Fruit fly (Drosophila melanogaster) whole organism, pupa: ENCODE results near the gene CG31515.
A peak's percentile ranks its signal among the peaks of the same experiment; 100 is the strongest.

Experiments
- CG10348 ChIP-seq: fragments of 200-800 bp; sonication (Bioruptor generic); IDR thresholded peaks from 2 replicates; pipeline ENCODE4 v1.3.6; 2022; ENCODE audit warnings: missing biosample characterization, missing genetic modification characterization
- CG12605 ChIP-seq: fragments of 200-800 bp; sonication (Bioruptor generic); IDR thresholded peaks from 2 replicates; pipeline ENCODE4 v1.3.6; 2022; ENCODE audit warnings: missing biosample characterization, missing genetic modification characterization
- CG13204 ChIP-seq: fragments of 200-800 bp; sonication (Bioruptor generic); optimal IDR thresholded peaks from 2 replicates; lab custom pipeline; 2018; ENCODE audit warnings: missing biosample characterization, mild to moderate bottlenecking, missing genetic modification characterization, moderate library complexity
- CG14655 ChIP-seq: fragments of 200-800 bp; sonication (Bioruptor generic); optimal IDR thresholded peaks from 3 replicates; lab custom pipeline; 2017; ENCODE audit warnings: mild to moderate bottlenecking, missing biosample characterization, missing genetic modification reagents, missing genetic modification characterization
- CG15710 ChIP-seq: fragments of 200-800 bp; sonication (Bioruptor generic); optimal IDR thresholded peaks from 2 replicates; lab custom pipeline; 2018; ENCODE audit warnings: missing biosample characterization, mild to moderate bottlenecking, missing genetic modification characterization, moderate library complexity
- CG17806 ChIP-seq: fragments of 200-800 bp; sonication (Bioruptor generic); optimal IDR thresholded peaks from 2 replicates; lab custom pipeline; 2018; ENCODE audit warnings: missing biosample characterization, mild to moderate bottlenecking, missing genetic modification characterization, moderate library complexity
- CG32121 ChIP-seq: fragments of 200-800 bp; sonication (Bioruptor generic); IDR thresholded peaks from 2 replicates; pipeline ENCODE4 v1.3.6; 2022; ENCODE audit warnings: missing biosample characterization, missing genetic modification characterization
- CG34367 ChIP-seq: fragments of 200-800 bp; sonication (Bioruptor generic); optimal IDR thresholded peaks from 2 replicates; lab custom pipeline; 2018; ENCODE audit warnings: missing biosample characterization, mild to moderate bottlenecking, missing genetic modification characterization
- CG4496 ChIP-seq: fragments of 200-800 bp; sonication (Bioruptor generic); IDR thresholded peaks from 3 replicates; pipeline ENCODE4 v1.3.6; 2022; ENCODE audit warnings: missing biosample characterization, missing genetic modification characterization
- CG8159 ChIP-seq: fragments of 200-800 bp; sonication (Bioruptor generic); optimal IDR thresholded peaks from 3 replicates; lab custom pipeline; 2018; ENCODE audit warnings: missing biosample characterization, mild to moderate bottlenecking, missing genetic modification characterization, moderate library complexity
- CG8301 ChIP-seq: fragments of 200-800 bp; sonication (Bioruptor generic); optimal IDR thresholded peaks from 2 replicates; lab custom pipeline; 2018; ENCODE audit warnings: missing biosample characterization, mild to moderate bottlenecking, missing genetic modification characterization
- CG9948 ChIP-seq: fragments of 200-800 bp; sonication (Bioruptor generic); optimal IDR thresholded peaks from 2 replicates; lab custom pipeline; 2018; ENCODE audit warnings: missing biosample characterization, mild to moderate bottlenecking, missing genetic modification characterization, moderate library complexity
- D1 ChIP-seq: fragments of 200-800 bp; sonication (Bioruptor generic); optimal IDR thresholded peaks from 2 replicates; lab custom pipeline; 2018; ENCODE audit warnings: missing biosample characterization, mild to moderate bottlenecking, missing genetic modification characterization, moderate library complexity
- EcR ChIP-seq: fragments of 200-800 bp; sonication (Bioruptor generic); optimal IDR thresholded peaks from 3 replicates; lab custom pipeline; 2019; ENCODE audit warnings: missing biosample characterization, missing genetic modification characterization, mild to moderate bottlenecking, moderate library complexity, missing genetic modification reagents
- Ets98B ChIP-seq: fragments of 200-800 bp; sonication (Bioruptor generic); IDR thresholded peaks from 2 replicates; pipeline ENCODE4 v1.3.6; 2022; ENCODE audit warnings: missing biosample characterization, missing genetic modification characterization
- Pif1A ChIP-seq: fragments of 200-800 bp; sonication (Bioruptor generic); optimal IDR thresholded peaks from 3 replicates; lab custom pipeline; 2016; ENCODE audit warnings: missing biosample characterization, missing genetic modification characterization
- Pif1B ChIP-seq: fragments of 200-800 bp; sonication (Bioruptor generic); optimal IDR thresholded peaks from 3 replicates; lab custom pipeline; 2016; ENCODE audit warnings: missing biosample characterization, missing genetic modification characterization
- Snoo ChIP-seq: fragments of 200-800 bp; sonication (Bioruptor generic); optimal IDR thresholded peaks from 3 replicates; lab custom pipeline; 2017; ENCODE audit warnings: missing biosample characterization, mild to moderate bottlenecking, missing genetic modification characterization, inconsistent platforms
- fd96Ca ChIP-seq: fragments of 200-800 bp; sonication (Bioruptor generic); IDR thresholded peaks from 3 replicates; pipeline ENCODE4 v1.3.6; 2022; ENCODE audit warnings: missing biosample characterization, missing genetic modification characterization
- gl ChIP-seq: fragments of 200-800 bp; sonication (Bioruptor generic); optimal IDR thresholded peaks from 2 replicates; lab custom pipeline; 2018; ENCODE audit warnings: missing biosample characterization, mild to moderate bottlenecking, missing genetic modification characterization
- rn ChIP-seq: fragments of 200-800 bp; sonication (Bioruptor generic); IDR thresholded peaks from 2 replicates; pipeline ENCODE4 v1.3.6; 2022; ENCODE audit warnings: missing biosample characterization, missing genetic modification characterization

CG31515 gene

dm6 chr3R:23399679-23400078 is 11.0 kb upstream of the CG31515 start:
- TF ChIP-seq CG34367 (tag; lab: Kevin White, UChicago): no peak
- no peak for TF ChIP-seq Pif1B (GFP tag; lab: Kevin White, UChicago)
- no peak for TF ChIP-seq CG17806
- TF ChIP-seq fd96Ca (GFP tag; lab: Robert Waterston, UW): no peak
- no peak for TF ChIP-seq Pif1A
- no peak for TF ChIP-seq EcR (GFP tag; lab: Kevin White, UChicago)
- TF ChIP-seq Snoo (tag; lab: Kevin White, UChicago): no peak
- TF ChIP-seq CG15710: no peak
- peak; percentile 7 for TF ChIP-seq CG14655 (GFP tag; lab: Kevin White, UChicago)
- TF ChIP-seq CG8159: no peak
- no peak for TF ChIP-seq CG10348 (GFP tag; lab: Robert Waterston, UW)
- TF ChIP-seq D1 (tag; lab: Kevin White, UChicago): no peak
- peak; percentile 36; the same call in 1 of the 2 replicates for TF ChIP-seq CG32121 (GFP tag; lab: Robert Waterston, UW)
- no peak for TF ChIP-seq rn (GFP tag; lab: Robert Waterston, UW)
- TF ChIP-seq CG13204 (GFP tag; lab: Kevin White, UChicago): no peak
- 0 out of 3 replicates have a peak, but pooled peaks have one; percentile 13 for TF ChIP-seq CG4496
- no peak for TF ChIP-seq CG9948 (tag; lab: Kevin White, UChicago)
- TF ChIP-seq CG8301 (tag; lab: Kevin White, UChicago): peak; percentile 3
- no peak for TF ChIP-seq CG12605 (GFP tag; lab: Robert Waterston, UW)
- peak; percentile 53 for TF ChIP-seq Ets98B (GFP tag; lab: Robert Waterston, UW)
- TF ChIP-seq gl (tag; lab: Kevin White, UChicago): no peak

dm6 chr3R:23398979-23399378 is 10.3 kb upstream of the CG31515 start:
- TF ChIP-seq Ets98B (GFP tag; lab: Robert Waterston, UW) (peak; percentile 35; the same call in 1 of the 2 replicates), D1 (tag; lab: Kevin White, UChicago) (no peak), gl (tag; lab: Kevin White, UChicago) (no peak), Snoo (tag; lab: Kevin White, UChicago) (no peak), CG8301 (tag; lab: Kevin White, UChicago) (no peak), CG14655 (GFP tag; lab: Kevin White, UChicago) (no peak), fd96Ca (GFP tag; lab: Robert Waterston, UW) (peak; percentile 77), Pif1B (GFP tag; lab: Kevin White, UChicago) (no peak), CG8159 (no peak), CG4496 (peak; percentile 72; the same call in 2 of the 3 replicates), rn (GFP tag; lab: Robert Waterston, UW) (0 out of 2 replicates have a peak, but pooled peaks have one; percentile 19), Pif1A (no peak), CG34367 (tag; lab: Kevin White, UChicago) (no peak), CG15710 (no peak), CG17806 (no peak), EcR (GFP tag; lab: Kevin White, UChicago) (no peak), CG10348 (GFP tag; lab: Robert Waterston, UW) (peak; percentile 37; the same call in 1 of the 2 replicates), CG12605 (GFP tag; lab: Robert Waterston, UW) (peak; percentile 24; the same call in 1 of the 2 replicates), CG13204 (GFP tag; lab: Kevin White, UChicago) (no peak), CG9948 (tag; lab: Kevin White, UChicago) (no peak), CG32121 (GFP tag; lab: Robert Waterston, UW) (peak; percentile 72)

dm6 chr3R:23396548-23397294 is 8.0 kb upstream of the CG31515 start:
- TF ChIP-seq CG17806 (peak; percentile 13), CG32121 (GFP tag; lab: Robert Waterston, UW) (peak; percentile 51; the same call in 1 of the 2 replicates), Ets98B (GFP tag; lab: Robert Waterston, UW) (peak; percentile 44), CG9948 (tag; lab: Kevin White, UChicago) (peak; percentile 8), Pif1A (no peak), rn (GFP tag; lab: Robert Waterston, UW) (no peak), CG14655 (GFP tag; lab: Kevin White, UChicago) (peak; percentile 63), CG15710 (no peak), fd96Ca (GFP tag; lab: Robert Waterston, UW) (0 out of 3 replicates have a peak, but pooled peaks have one; percentile 9), CG4496 (peak; percentile 51; the same call in 1 of the 3 replicates), CG10348 (GFP tag; lab: Robert Waterston, UW) (no peak), gl (tag; lab: Kevin White, UChicago) (no peak), CG12605 (GFP tag; lab: Robert Waterston, UW) (0 out of 2 replicates have a peak, but pooled peaks have one; percentile 18), CG8301 (tag; lab: Kevin White, UChicago) (peak; percentile 32)

- TF ChIP-seq CG9948 (tag; lab: Kevin White, UChicago): peak; percentile 11
- peak; percentile 71 for TF ChIP-seq Ets98B (GFP tag; lab: Robert Waterston, UW)
- no peak for TF ChIP-seq D1 (tag; lab: Kevin White, UChicago)
- no peak for TF ChIP-seq CG34367 (tag; lab: Kevin White, UChicago)
- no peak for TF ChIP-seq gl (tag; lab: Kevin White, UChicago)
- no peak for TF ChIP-seq CG13204 (GFP tag; lab: Kevin White, UChicago)
- no peak for TF ChIP-seq CG8159
- no peak for TF ChIP-seq CG15710
- TF ChIP-seq CG4496: peak; percentile 67
- TF ChIP-seq EcR (GFP tag; lab: Kevin White, UChicago): no peak
- peak; percentile 64 for TF ChIP-seq CG12605 (GFP tag; lab: Robert Waterston, UW)
- 0 out of 3 replicates have a peak, but pooled peaks have one; percentile 28 for TF ChIP-seq fd96Ca (GFP tag; lab: Robert Waterston, UW)
- TF ChIP-seq rn (GFP tag; lab: Robert Waterston, UW): peak; percentile 44; the same call in 1 of the 2 replicates
- TF ChIP-seq Snoo (tag; lab: Kevin White, UChicago): no peak
- peak; percentile 76 for TF ChIP-seq CG14655 (GFP tag; lab: Kevin White, UChicago)
- TF ChIP-seq CG8301 (tag; lab: Kevin White, UChicago): peak; percentile 71
- no peak for TF ChIP-seq CG10348 (GFP tag; lab: Robert Waterston, UW)
- no peak for TF ChIP-seq Pif1B (GFP tag; lab: Kevin White, UChicago)
- peak; percentile 69 for TF ChIP-seq CG32121 (GFP tag; lab: Robert Waterston, UW)
- TF ChIP-seq Pif1A: peak; percentile 51
- no peak for TF ChIP-seq CG17806
Observed at dm6 chr3R:23395720-23396119, 7.0 kb upstream of the CG31515 start.
